Fruit fly (Drosophila melanogaster): ENCODE measurements around the gene beat-IIa.

- TF ChIP-seq bab1 (GFP tag; optimal IDR thresholded peaks at IDR 0.05) (no peak), CG33017 (tag; optimal IDR thresholded peaks at IDR 0.05) (no peak), pad (GFP tag; optimal IDR thresholded peaks at IDR 0.05) (no peak), CG7045 (GFP tag; optimal IDR thresholded peaks at IDR 0.05) (no peak), CG7101 (tag; optimal IDR thresholded peaks at IDR 0.05) (no peak), kay (GFP tag; ENCODE audit: borderline replicate concordance) (no peak), CG14711 (tag; optimal IDR thresholded peaks at IDR 0.05) (no peak), Mnt (GFP tag; optimal IDR thresholded peaks at IDR 0.05) (no peak), Hr96 (GFP tag; optimal IDR thresholded peaks at IDR 0.05) (no peak), ovo (GFP tag; optimal IDR thresholded peaks at IDR 0.05) (no peak), cnc (optimal IDR thresholded peaks at IDR 0.05) (no peak), CG1620 (GFP tag; optimal IDR thresholded peaks at IDR 0.05) (no peak)
Measured at dm6 chr3R:17403188-17403587, 37.3 kb upstream of the beat-IIa start, which contains the start of gene CG34279.

Data from whole organism, adult.